Worm (Caenorhabditis elegans) whole organism, L1 larva: Measurements from ENCODE around the gene ugt-15.

Experiments
- blmp-1 ChIP-seq: fragments of 150-350 bp; optimal IDR thresholded peaks from 2 replicates; lab custom pipeline; 2014; ENCODE audit warnings: missing biosample characterization, missing genetic modification characterization
- lin-14 ChIP-seq: fragments of 200-800 bp; sonication (Bioruptor generic); optimal IDR thresholded peaks from 2 replicates; lab custom pipeline; 2018; ENCODE audit warnings: mild to moderate bottlenecking, missing genetic modification characterization, moderate library complexity, missing compliant biosample characterization
- lin-15B ChIP-seq: fragments of 150-350 bp; sonication (generic microtip); optimal IDR thresholded peaks from 3 replicates; lab custom pipeline; 2014; ENCODE audit warnings: missing biosample characterization, missing genetic modification characterization
- lir-3 ChIP-seq: sonication (generic microtip); optimal IDR thresholded peaks from 2 replicates; lab custom pipeline; 2016; ENCODE audit warnings: mild to moderate bottlenecking, missing genetic modification characterization, moderate library complexity, missing compliant biosample characterization; ENCODE audit not compliant: poor library complexity
- mdl-1 ChIP-seq, 2 experiments: fragments of 150-350 bp; optimal IDR thresholded peaks; 2 replicates each; lab custom pipeline; 2014 to 2017; ENCODE audit warnings: missing biosample characterization in 2 of 2, missing genetic modification characterization in 2 of 2, inconsistent platforms in 1 of 2
- nhr-12 ChIP-seq: sonication (generic microtip); optimal IDR thresholded peaks from 2 replicates; lab custom pipeline; 2017; ENCODE audit warnings: missing biosample characterization, missing genetic modification characterization
- nhr-20 ChIP-seq: sonication (generic microtip); optimal IDR thresholded peaks from 2 replicates; lab custom pipeline; 2016; ENCODE audit warnings: mild to moderate bottlenecking, missing genetic modification characterization, missing compliant biosample characterization
- nhr-237 ChIP-seq: fragments of 150-350 bp; optimal IDR thresholded peaks from 2 replicates; lab custom pipeline; 2014; ENCODE audit warnings: missing biosample characterization, missing genetic modification characterization
- zag-1 ChIP-seq: fragments of 150-350 bp; optimal IDR thresholded peaks from 2 replicates; lab custom pipeline; 2014; ENCODE audit warnings: missing biosample characterization, missing genetic modification characterization
- ztf-11 ChIP-seq, 2 experiments: sonication (generic microtip); optimal IDR thresholded peaks; 2 replicates each; lab custom pipeline; 2016 to 2017; ENCODE audit warnings: missing genetic modification characterization in 2 of 2, missing biosample characterization in 1 of 2, missing compliant biosample characterization in 1 of 2
- ztf-4 ChIP-seq: fragments of 150-350 bp; optimal IDR thresholded peaks from 2 replicates; lab custom pipeline; 2014; ENCODE audit warnings: missing biosample characterization, missing genetic modification characterization

ce11 chrV:12796908-12797490, 30.3 kb upstream of the ugt-15 start:
- TF ChIP-seq nhr-20 (tag; lab: Kevin White, UChicago): no peak
- no peak for TF ChIP-seq lin-14 (GFP tag; lab: Kevin White, UChicago)
- TF ChIP-seq mdl-1 (tag; optimal IDR thresholded peaks at IDR 0.05; lab: Kevin White, UChicago): no peak
- no peak for TF ChIP-seq lin-15B (tag; lab: Kevin White, UChicago)
- no peak for TF ChIP-seq nhr-12
- no peak for TF ChIP-seq ztf-11 (tag; optimal IDR thresholded peaks at IDR 0.05; lab: Kevin White, UChicago)
- no peak for TF ChIP-seq blmp-1 (tag; lab: Kevin White, UChicago)
- no peak for TF ChIP-seq lir-3 (tag; lab: Kevin White, UChicago)
- no peak for TF ChIP-seq nhr-237 (tag; lab: Kevin White, UChicago)
- TF ChIP-seq zag-1 (tag; lab: Kevin White, UChicago): no peak
- no peak for TF ChIP-seq ztf-4
